Worm (Caenorhabditis elegans): Measurements from ENCODE around the gene R04D3.4.

R04D3.4 gene

DNA sequence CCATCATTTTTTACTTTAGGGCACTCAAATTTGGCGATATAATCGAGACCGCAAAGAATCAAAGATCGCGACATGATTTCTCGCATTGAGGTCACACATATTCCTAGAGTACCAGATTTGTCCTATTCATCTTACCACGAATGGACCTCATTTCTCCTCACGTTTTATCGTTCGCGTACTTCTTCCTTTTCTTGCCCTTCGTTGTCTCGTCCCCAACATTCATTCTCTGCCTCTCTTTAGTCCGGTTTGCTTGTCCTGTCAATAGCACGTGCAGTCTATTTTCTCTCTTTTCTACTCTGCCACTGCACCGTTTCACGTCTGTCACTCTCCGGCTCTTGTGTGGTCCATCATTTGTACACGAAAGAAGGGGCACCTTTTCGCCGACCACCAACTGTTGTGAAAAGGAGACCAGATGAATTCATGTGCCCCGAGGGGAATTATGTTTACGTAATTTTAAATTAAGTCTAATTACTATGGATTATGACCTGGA is 37.2 kb downstream of the R04D3.4 start (continued):
- TF ChIP-seq dsc-1 (tag; optimal IDR thresholded peaks at IDR 0.05) (peak; percentile 56), efl-1 (optimal IDR thresholded peaks at IDR 0.05) (peak; percentile 34 to 39), efl-1 (GFP tag; optimal IDR thresholded peaks at IDR 0.05 in 1 of 2) (peak in 1 of 2 experiments; percentile 46), sox-4 (tag; optimal IDR thresholded peaks at IDR 0.05) (no peak), ama-1 (optimal IDR thresholded peaks at IDR 0.05) (no peak), C16A3.4 (tag; optimal IDR thresholded peaks at IDR 0.05) (peak; percentile 54), efl-3 (GFP tag; optimal IDR thresholded peaks at IDR 0.05) (no peak), fkh-4 (tag; optimal IDR thresholded peaks at IDR 0.05; ENCODE audit: borderline replicate concordance) (no peak), nhr-12 (tag; optimal IDR thresholded peaks at IDR 0.05) (no peak), pqm-1 (tag; optimal IDR thresholded peaks at IDR 0.05) (no peak), fos-1 (tag; optimal IDR thresholded peaks at IDR 0.05) (peak; percentile 40), Y116A8C.19 (tag; optimal IDR thresholded peaks at IDR 0.05; ENCODE audit: borderline replicate concordance) (no peak), skn-1 (tag; optimal IDR thresholded peaks at IDR 0.05) (peak; percentile 42), mdl-1 (tag; optimal IDR thresholded peaks at IDR 0.05) (peak; percentile 86 to 97), fkh-8 (tag; optimal IDR thresholded peaks at IDR 0.05) (peak; percentile 53), mep-1 (tag; optimal IDR thresholded peaks at IDR 0.05) (peak; percentile 85), mab-9 (GFP tag; IDR thresholded peaks at IDR 0.05) (0 out of 2 replicates have a peak, but pooled peaks have one; percentile 19), nhr-76 (tag; optimal IDR thresholded peaks at IDR 0.05) (no peak), ceh-90 (tag; optimal IDR thresholded peaks at IDR 0.05) (no peak), zag-1 (tag; optimal IDR thresholded peaks at IDR 0.05) (no peak), C34B4.2 (tag; optimal IDR thresholded peaks at IDR 0.05) (no peak), elt-2 (tag; optimal IDR thresholded peaks at IDR 0.05) (no peak), tbx-2 (tag; optimal IDR thresholded peaks at IDR 0.05) (peak; percentile 67), lin-35 (GFP tag; optimal IDR thresholded peaks at IDR 0.05) (peak; percentile 64 to 74), pax-3 (tag; optimal IDR thresholded peaks at IDR 0.05) (no peak), unc-30 (tag; optimal IDR thresholded peaks at IDR 0.05) (no peak), unc-86 (tag; optimal IDR thresholded peaks at IDR 0.05) (peak; percentile 55), nhr-47 (tag; optimal IDR thresholded peaks at IDR 0.05) (peak; percentile 69), ztf-11 (tag; optimal IDR thresholded peaks at IDR 0.05) (no peak), hpl-2 (GFP tag; optimal IDR thresholded peaks at IDR 0.05) (no peak), ces-1 (GFP tag; optimal IDR thresholded peaks at IDR 0.05) (no peak), fkh-10 (GFP tag; optimal IDR thresholded peaks at IDR 0.05) (peak; percentile 8), snu-23 (GFP tag; optimal IDR thresholded peaks at IDR 0.05) (peak; percentile 84), unc-62 (GFP tag; optimal IDR thresholded peaks at IDR 0.05) (no peak), aly-2 (tag; optimal IDR thresholded peaks at IDR 0.05) (no peak), hlh-17 (GFP tag; optimal IDR thresholded peaks at IDR 0.05; ENCODE audit: borderline replicate concordance) (no peak), alr-1 (tag; optimal IDR thresholded peaks at IDR 0.05; ENCODE audit: borderline replicate concordance) (no peak), sup-37 (GFP tag; optimal IDR thresholded peaks at IDR 0.05) (no peak), grh-1 (GFP tag; IDR thresholded peaks at IDR 0.05) (peak; percentile 60), lin-14 (GFP tag; optimal IDR thresholded peaks at IDR 0.05) (peak; percentile 96), nhr-85 (tag) (peak; percentile 87), ceh-63 (GFP tag; optimal IDR thresholded peaks at IDR 0.05) (no peak), nhr-71 (tag; optimal IDR thresholded peaks at IDR 0.05) (peak; percentile 89), nhr-11 (tag; optimal IDR thresholded peaks at IDR 0.05) (no peak), ztf-4 (tag; optimal IDR thresholded peaks at IDR 0.05) (peak; percentile 9), C04F5.9 (tag; optimal IDR thresholded peaks at IDR 0.05) (no peak), hlh-4 (tag; optimal IDR thresholded peaks at IDR 0.05) (no peak), nhr-237 (tag; optimal IDR thresholded peaks at IDR 0.05) (peak; percentile 28), tlp-1 (tag; optimal IDR thresholded peaks at IDR 0.05) (no peak), lin-13 (GFP tag; optimal IDR thresholded peaks at IDR 0.05) (peak; percentile 25)

Data from whole organism, L1 larva.